Fruit fly (Drosophila melanogaster): Measurements from ENCODE around the gene Tengl1.

DNA sequence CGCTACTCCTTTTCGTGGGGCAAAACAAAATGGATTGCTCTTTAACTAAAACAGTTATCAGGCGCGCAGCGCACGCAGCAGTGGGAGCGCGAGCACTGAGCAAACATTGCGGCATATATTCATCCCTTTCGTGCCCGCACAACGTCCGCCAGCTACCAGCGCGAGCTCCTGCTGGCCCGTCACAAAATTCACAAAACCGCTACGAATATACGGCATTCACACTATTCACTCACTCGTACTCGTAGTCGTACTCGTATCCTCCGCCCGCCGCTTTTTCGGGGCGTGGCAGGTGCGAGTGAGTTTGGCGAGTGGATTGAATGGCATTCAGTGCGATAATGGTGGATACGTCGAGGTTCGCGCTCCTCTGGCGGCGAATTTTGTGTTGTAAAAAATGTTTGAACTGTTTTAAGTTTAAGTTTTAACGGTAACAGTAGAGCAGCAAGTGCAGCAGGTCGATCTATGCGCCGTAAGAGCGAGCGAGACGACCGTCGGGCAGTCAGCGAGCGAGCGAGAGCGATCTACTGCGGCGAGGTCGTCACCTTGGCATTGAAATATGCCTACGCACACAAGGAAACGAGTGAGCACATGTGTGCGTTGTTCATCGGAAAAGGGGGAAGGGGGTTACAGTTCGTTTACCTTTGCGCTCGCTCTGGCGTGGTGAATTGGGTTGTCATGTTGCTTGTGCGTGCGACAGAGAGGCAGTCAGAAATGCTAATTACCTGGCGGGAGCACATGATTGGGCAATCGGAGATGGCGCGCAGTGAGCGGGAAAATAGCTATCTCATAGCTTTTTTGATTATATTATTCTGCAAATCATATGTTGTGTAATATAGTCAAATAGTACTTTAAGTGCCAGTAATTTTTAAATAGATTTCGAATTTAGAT lies 43.6 kb downstream of the Tengl1 start:
- TF ChIP-seq CG5204 (GFP tag; optimal IDR thresholded peaks at IDR 0.05) (peak; percentile 35), cic (GFP tag; optimal IDR thresholded peaks at IDR 0.05) (peak; percentile 99), ovo (GFP tag; optimal IDR thresholded peaks at IDR 0.05) (peak; percentile 94), cnc (optimal IDR thresholded peaks at IDR 0.05) (peak; percentile 28 to 68), kay (GFP tag; ENCODE audit: borderline replicate concordance) (peak; percentile 67), CG7045 (GFP tag; optimal IDR thresholded peaks at IDR 0.05) (no peak), pad (GFP tag; optimal IDR thresholded peaks at IDR 0.05) (peak; percentile 97), bab1 (GFP tag; optimal IDR thresholded peaks at IDR 0.05) (peak; percentile 37), CG14711 (tag; optimal IDR thresholded peaks at IDR 0.05) (peak; percentile 32), Crg-1 (GFP tag; optimal IDR thresholded peaks at IDR 0.05) (peak; percentile 44), CG12768 (GFP tag; optimal IDR thresholded peaks at IDR 0.05) (peak; percentile 74), Clk (GFP tag; optimal IDR thresholded peaks at IDR 0.05) (no peak)
